Worm (Caenorhabditis elegans) whole organism, L4/young adult: Measurements from ENCODE around the gene Y54G2A.28.

Experiments used
- W03F9.2 ChIP-seq: fragments of 150-350 bp; optimal IDR thresholded peaks from 2 replicates; lab custom pipeline; 2014; ENCODE audit warnings: missing biosample characterization, missing genetic modification characterization
- dao-5 ChIP-seq: sonication (generic microtip); optimal IDR thresholded peaks from 2 replicates; lab custom pipeline; 2016; ENCODE audit warnings: missing genotype, missing genetic modification characterization, moderate library complexity, missing compliant biosample characterization
- him-1 ChIP-seq: sonication (generic microtip); optimal IDR thresholded peaks from 2 replicates; lab custom pipeline; 2016; ENCODE audit warnings: missing genotype, missing genetic modification reagents, missing genetic modification characterization, missing compliant biosample characterization

DNA sequence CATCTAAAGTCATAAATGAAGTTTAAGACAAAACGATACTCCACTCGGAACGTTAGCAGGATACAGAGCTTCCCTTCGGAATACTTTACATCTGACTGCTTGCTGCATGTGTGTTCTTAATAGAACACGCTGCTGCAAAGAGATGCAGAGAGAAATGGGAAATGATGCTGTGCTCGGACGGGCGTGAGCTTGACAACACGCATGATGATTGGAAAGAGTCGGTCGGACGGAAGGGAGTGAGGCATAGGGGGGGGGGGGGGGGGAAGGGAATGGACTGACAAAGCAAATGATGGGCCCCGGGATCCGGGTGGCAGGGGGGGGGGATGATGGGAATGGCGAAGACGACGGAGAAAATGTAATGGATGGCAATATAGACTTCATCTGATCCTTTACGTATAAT is 14.9 kb downstream of the Y54G2A.28 start:
- no peak for TF ChIP-seq dao-5
- no peak for TF ChIP-seq W03F9.2 (tag; lab: Kevin White, UChicago)
- TF ChIP-seq him-1 (tag; lab: Kevin White, UChicago) = no peak
